Worm (Caenorhabditis elegans) whole organism, L1 larva: ENCODE data around the gene Y39A1A.10.

Source experiments
- aly-2 ChIP-seq: fragments of 150-350 bp; optimal IDR thresholded peaks from 2 replicates; lab custom pipeline; 2014; ENCODE audit warnings: missing biosample characterization, missing genetic modification characterization
- ama-1 ChIP-seq: fragments of 150-350 bp; optimal IDR thresholded peaks from 2 replicates; lab custom pipeline; 2014
- irx-1 ChIP-seq: sonication (generic microtip); optimal IDR thresholded peaks from 2 replicates; lab custom pipeline; 2016; ENCODE audit warnings: missing genetic modification characterization, missing compliant biosample characterization
- lsy-2 ChIP-seq, 2 experiments: fragments of 150-350 bp; optimal IDR thresholded peaks; 2 replicates each; lab custom pipeline; 2014; ENCODE audit warnings: missing biosample characterization in 2 of 2, missing genetic modification characterization in 2 of 2
- mef-2 ChIP-seq: fragments of 150-350 bp; optimal IDR thresholded peaks from 2 replicates; lab custom pipeline; 2014; ENCODE audit warnings: missing biosample characterization, missing genetic modification characterization
- nhr-19 ChIP-seq: fragments of 200-800 bp; sonication (Bioruptor generic); conservative IDR thresholded peaks from 2 replicates; pipeline ENCODE4 v1.3.6; 2022; ENCODE audit warnings: missing genetic modification characterization, missing compliant biosample characterization
- pax-3 ChIP-seq: fragments of 200-800 bp; sonication (Bioruptor generic); optimal IDR thresholded peaks from 2 replicates; lab custom pipeline; 2018; ENCODE audit warnings: mild to moderate bottlenecking, missing genetic modification characterization, moderate library complexity, missing compliant biosample characterization
- pqm-1 ChIP-seq: sonication (generic microtip); optimal IDR thresholded peaks from 3 replicates; lab custom pipeline; 2017; ENCODE audit warnings: missing biosample characterization, missing genetic modification characterization
- rnt-1 ChIP-seq: sonication (generic microtip); optimal IDR thresholded peaks from 2 replicates; lab custom pipeline; 2016; ENCODE audit warnings: mild to moderate bottlenecking, missing genetic modification characterization, moderate library complexity, missing compliant biosample characterization
- tbx-2 ChIP-seq: sonication (generic microtip); optimal IDR thresholded peaks from 2 replicates; lab custom pipeline; 2016; ENCODE audit warnings: missing genetic modification characterization, missing compliant biosample characterization
- unc-86 ChIP-seq: sonication (generic microtip); optimal IDR thresholded peaks from 2 replicates; lab custom pipeline; 2016; ENCODE audit warnings: missing genetic modification characterization, missing compliant biosample characterization
- zip-4 ChIP-seq: fragments of 200-800 bp; sonication (Bioruptor generic); optimal IDR thresholded peaks from 2 replicates; lab custom pipeline; 2018; ENCODE audit warnings: mild to moderate bottlenecking, missing genetic modification characterization, moderate library complexity, missing compliant biosample characterization

DNA sequence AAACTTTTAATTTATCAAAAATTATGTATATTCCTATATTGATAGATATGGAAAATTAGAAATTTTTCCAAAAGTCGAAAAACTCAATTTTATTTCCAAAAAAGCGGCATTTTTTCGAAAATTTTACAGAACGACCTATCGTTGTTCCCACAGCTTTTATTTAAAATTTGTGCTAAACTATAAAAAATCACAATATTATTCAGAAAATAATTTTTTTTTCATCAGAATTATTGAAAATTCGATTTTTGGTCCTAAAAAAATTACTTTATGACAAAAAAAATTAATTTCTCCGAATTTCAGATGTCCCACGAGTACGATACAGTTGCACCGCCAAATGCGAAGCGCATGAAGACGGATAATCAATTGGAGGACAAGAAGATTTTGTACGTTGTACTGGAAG is 16.7 kb downstream of the Y39A1A.10 start, which contains the start of gene emg-1:
- no peak for TF ChIP-seq unc-86 (tag; lab: Kevin White, UChicago)
- TF ChIP-seq pqm-1 (tag; lab: Kevin White, UChicago): no peak
- no peak for TF ChIP-seq nhr-19
- TF ChIP-seq mef-2 (tag; lab: Kevin White, UChicago): no peak
- no peak for TF ChIP-seq irx-1 (tag; lab: Kevin White, UChicago)
- TF ChIP-seq tbx-2: no peak
- TF ChIP-seq aly-2 (tag; lab: Kevin White, UChicago): no peak
- no peak for TF ChIP-seq rnt-1
- TF ChIP-seq pax-3 (tag; lab: Kevin White, UChicago): no peak
- TF ChIP-seq zip-4 (GFP tag; lab: Kevin White, UChicago): no peak
- no peak for TF ChIP-seq lsy-2 (tag; optimal IDR thresholded peaks at IDR 0.05; lab: Kevin White, UChicago)
- no peak for TF ChIP-seq ama-1 (lab: Kevin White, UChicago)
